Fruit fly (Drosophila melanogaster) whole organism, pupa: Measurements from ENCODE around the gene Tbc1d22.

Experiments used
- CG10348 ChIP-seq: fragments of 200-800 bp; sonication (Bioruptor generic); IDR thresholded peaks from 2 replicates; pipeline ENCODE4 v1.3.6; 2022; ENCODE audit warnings: missing biosample characterization, missing genetic modification characterization
- CG12605 ChIP-seq: fragments of 200-800 bp; sonication (Bioruptor generic); IDR thresholded peaks from 2 replicates; pipeline ENCODE4 v1.3.6; 2022; ENCODE audit warnings: missing biosample characterization, missing genetic modification characterization
- CG13204 ChIP-seq: fragments of 200-800 bp; sonication (Bioruptor generic); optimal IDR thresholded peaks from 2 replicates; lab custom pipeline; 2018; ENCODE audit warnings: missing biosample characterization, mild to moderate bottlenecking, missing genetic modification characterization, moderate library complexity
- CG14655 ChIP-seq: fragments of 200-800 bp; sonication (Bioruptor generic); optimal IDR thresholded peaks from 3 replicates; lab custom pipeline; 2017; ENCODE audit warnings: mild to moderate bottlenecking, missing biosample characterization, missing genetic modification reagents, missing genetic modification characterization
- CG15710 ChIP-seq: fragments of 200-800 bp; sonication (Bioruptor generic); optimal IDR thresholded peaks from 2 replicates; lab custom pipeline; 2018; ENCODE audit warnings: missing biosample characterization, mild to moderate bottlenecking, missing genetic modification characterization, moderate library complexity
- CG17806 ChIP-seq: fragments of 200-800 bp; sonication (Bioruptor generic); optimal IDR thresholded peaks from 2 replicates; lab custom pipeline; 2018; ENCODE audit warnings: missing biosample characterization, mild to moderate bottlenecking, missing genetic modification characterization, moderate library complexity
- CG32121 ChIP-seq: fragments of 200-800 bp; sonication (Bioruptor generic); IDR thresholded peaks from 2 replicates; pipeline ENCODE4 v1.3.6; 2022; ENCODE audit warnings: missing biosample characterization, missing genetic modification characterization
- CG34367 ChIP-seq: fragments of 200-800 bp; sonication (Bioruptor generic); optimal IDR thresholded peaks from 2 replicates; lab custom pipeline; 2018; ENCODE audit warnings: missing biosample characterization, mild to moderate bottlenecking, missing genetic modification characterization
- CG4496 ChIP-seq: fragments of 200-800 bp; sonication (Bioruptor generic); IDR thresholded peaks from 3 replicates; pipeline ENCODE4 v1.3.6; 2022; ENCODE audit warnings: missing biosample characterization, missing genetic modification characterization
- CG8159 ChIP-seq: fragments of 200-800 bp; sonication (Bioruptor generic); optimal IDR thresholded peaks from 3 replicates; lab custom pipeline; 2018; ENCODE audit warnings: missing biosample characterization, mild to moderate bottlenecking, missing genetic modification characterization, moderate library complexity
- CG8301 ChIP-seq: fragments of 200-800 bp; sonication (Bioruptor generic); optimal IDR thresholded peaks from 2 replicates; lab custom pipeline; 2018; ENCODE audit warnings: missing biosample characterization, mild to moderate bottlenecking, missing genetic modification characterization
- CG9948 ChIP-seq: fragments of 200-800 bp; sonication (Bioruptor generic); optimal IDR thresholded peaks from 2 replicates; lab custom pipeline; 2018; ENCODE audit warnings: missing biosample characterization, mild to moderate bottlenecking, missing genetic modification characterization, moderate library complexity
- D1 ChIP-seq: fragments of 200-800 bp; sonication (Bioruptor generic); optimal IDR thresholded peaks from 2 replicates; lab custom pipeline; 2018; ENCODE audit warnings: missing biosample characterization, mild to moderate bottlenecking, missing genetic modification characterization, moderate library complexity
- EcR ChIP-seq: fragments of 200-800 bp; sonication (Bioruptor generic); optimal IDR thresholded peaks from 3 replicates; lab custom pipeline; 2019; ENCODE audit warnings: missing biosample characterization, missing genetic modification characterization, mild to moderate bottlenecking, moderate library complexity, missing genetic modification reagents
- Ets98B ChIP-seq: fragments of 200-800 bp; sonication (Bioruptor generic); IDR thresholded peaks from 2 replicates; pipeline ENCODE4 v1.3.6; 2022; ENCODE audit warnings: missing biosample characterization, missing genetic modification characterization
- Pif1A ChIP-seq: fragments of 200-800 bp; sonication (Bioruptor generic); optimal IDR thresholded peaks from 3 replicates; lab custom pipeline; 2016; ENCODE audit warnings: missing biosample characterization, missing genetic modification characterization
- Pif1B ChIP-seq: fragments of 200-800 bp; sonication (Bioruptor generic); optimal IDR thresholded peaks from 3 replicates; lab custom pipeline; 2016; ENCODE audit warnings: missing biosample characterization, missing genetic modification characterization
- Snoo ChIP-seq: fragments of 200-800 bp; sonication (Bioruptor generic); optimal IDR thresholded peaks from 3 replicates; lab custom pipeline; 2017; ENCODE audit warnings: missing biosample characterization, mild to moderate bottlenecking, missing genetic modification characterization, inconsistent platforms
- fd96Ca ChIP-seq: fragments of 200-800 bp; sonication (Bioruptor generic); IDR thresholded peaks from 3 replicates; pipeline ENCODE4 v1.3.6; 2022; ENCODE audit warnings: missing biosample characterization, missing genetic modification characterization
- gl ChIP-seq: fragments of 200-800 bp; sonication (Bioruptor generic); optimal IDR thresholded peaks from 2 replicates; lab custom pipeline; 2018; ENCODE audit warnings: missing biosample characterization, mild to moderate bottlenecking, missing genetic modification characterization
- rn ChIP-seq: fragments of 200-800 bp; sonication (Bioruptor generic); IDR thresholded peaks from 2 replicates; pipeline ENCODE4 v1.3.6; 2022; ENCODE audit warnings: missing biosample characterization, missing genetic modification characterization

Gene Tbc1d22

DNA sequence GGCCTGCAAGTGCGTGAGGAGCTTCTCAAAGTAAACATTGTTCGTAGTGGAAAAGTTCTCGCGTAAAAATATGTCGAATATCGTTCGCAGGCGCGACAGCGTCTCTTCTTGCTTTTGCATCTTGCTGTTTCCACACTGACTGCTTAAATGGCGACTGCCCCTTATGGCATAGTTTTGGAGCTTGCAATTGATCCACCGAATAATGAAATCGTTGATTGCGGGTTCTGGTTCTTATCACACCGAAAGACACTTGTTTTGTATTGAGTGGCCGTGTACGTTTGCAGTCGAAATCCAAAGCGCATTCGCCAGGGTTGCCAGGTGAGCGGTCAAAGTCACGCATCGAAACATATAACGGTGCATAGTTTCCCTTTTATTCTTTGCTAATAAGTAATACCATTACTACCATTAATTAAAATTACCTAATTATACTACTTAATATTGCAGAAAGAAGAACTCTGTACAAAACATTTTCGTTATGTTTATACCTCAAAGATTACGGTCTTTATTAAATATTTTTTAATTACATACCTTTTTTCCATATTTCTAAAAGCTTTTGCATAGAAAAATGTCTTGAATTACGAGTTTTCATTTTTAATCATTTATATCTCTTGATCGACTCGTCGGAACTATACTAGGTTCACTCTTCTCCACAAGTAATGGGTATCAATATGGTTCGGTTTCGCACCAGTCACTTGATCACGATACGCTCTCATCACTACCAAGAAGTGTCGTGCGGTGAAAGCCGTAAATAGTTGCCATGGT is at the start of gene Tbc1d22, which contains the start of gene CG7044:
Gene Tbc1d22 (plus strand): TSS at position 747 of the 762 bp plus-strand sequence.
Gene CG7044 (minus strand): TSS at position 266 of the 762 bp plus-strand sequence.
- TF ChIP-seq EcR (no peak), rn (GFP tag; lab: Robert Waterston, UW) (no peak), CG14655 (no peak), Pif1A (no peak), CG8159 (tag; lab: Kevin White, UChicago) (no peak), Pif1B (no peak), CG32121 (GFP tag; lab: Robert Waterston, UW) (no peak), fd96Ca (no peak), D1 (no peak), CG17806 (tag; lab: Kevin White, UChicago) (no peak), CG9948 (peak; percentile 26), CG8301 (tag; lab: Kevin White, UChicago) (no peak), Snoo (tag; lab: Kevin White, UChicago) (peak; percentile 21), CG34367 (tag; lab: Kevin White, UChicago) (peak; percentile 31), CG15710 (tag; lab: Kevin White, UChicago) (peak; percentile 43), CG13204 (no peak), CG10348 (GFP tag; lab: Robert Waterston, UW) (no peak), CG4496 (GFP tag; lab: Robert Waterston, UW) (0 out of 3 replicates have a peak, but pooled peaks have one; percentile 12), Ets98B (GFP tag; lab: Robert Waterston, UW) (no peak), CG12605 (GFP tag; lab: Robert Waterston, UW) (no peak), gl (no peak)

- TF ChIP-seq CG13204 = no peak
- TF ChIP-seq EcR = no peak
- TF ChIP-seq CG17806 (tag; lab: Kevin White, UChicago) = no peak
- TF ChIP-seq Ets98B (GFP tag; lab: Robert Waterston, UW) = no peak
- TF ChIP-seq CG12605 (GFP tag; lab: Robert Waterston, UW) = no peak
- TF ChIP-seq CG32121 (GFP tag; lab: Robert Waterston, UW) = no peak
- TF ChIP-seq D1 = no peak
- TF ChIP-seq CG4496 (GFP tag; lab: Robert Waterston, UW) = no peak
- no peak for TF ChIP-seq CG9948
- TF ChIP-seq CG10348 (GFP tag; lab: Robert Waterston, UW) = no peak
- no peak for TF ChIP-seq CG15710 (tag; lab: Kevin White, UChicago)
- TF ChIP-seq Snoo (tag; lab: Kevin White, UChicago) = no peak
- TF ChIP-seq CG8301 (tag; lab: Kevin White, UChicago) = no peak
- no peak for TF ChIP-seq fd96Ca
- TF ChIP-seq gl = no peak
- no peak for TF ChIP-seq Pif1B
- no peak for TF ChIP-seq CG8159 (tag; lab: Kevin White, UChicago)
- TF ChIP-seq, all 21 proteins: peak for 0
Observed at dm6 chr3R:21057519-21057918, 44.5 kb upstream of the Tbc1d22 start.

dm6 chr3R:21059486-21060356 is 42.3 kb upstream of the Tbc1d22 start:
- TF ChIP-seq CG12605 (GFP tag; lab: Robert Waterston, UW) (no peak), CG10348 (GFP tag; lab: Robert Waterston, UW) (no peak), CG34367 (tag; lab: Kevin White, UChicago) (no peak), fd96Ca (no peak), Pif1B (no peak), CG17806 (tag; lab: Kevin White, UChicago) (no peak), CG32121 (GFP tag; lab: Robert Waterston, UW) (no peak), CG13204 (no peak), D1 (no peak), Ets98B (GFP tag; lab: Robert Waterston, UW) (no peak)

DNA sequence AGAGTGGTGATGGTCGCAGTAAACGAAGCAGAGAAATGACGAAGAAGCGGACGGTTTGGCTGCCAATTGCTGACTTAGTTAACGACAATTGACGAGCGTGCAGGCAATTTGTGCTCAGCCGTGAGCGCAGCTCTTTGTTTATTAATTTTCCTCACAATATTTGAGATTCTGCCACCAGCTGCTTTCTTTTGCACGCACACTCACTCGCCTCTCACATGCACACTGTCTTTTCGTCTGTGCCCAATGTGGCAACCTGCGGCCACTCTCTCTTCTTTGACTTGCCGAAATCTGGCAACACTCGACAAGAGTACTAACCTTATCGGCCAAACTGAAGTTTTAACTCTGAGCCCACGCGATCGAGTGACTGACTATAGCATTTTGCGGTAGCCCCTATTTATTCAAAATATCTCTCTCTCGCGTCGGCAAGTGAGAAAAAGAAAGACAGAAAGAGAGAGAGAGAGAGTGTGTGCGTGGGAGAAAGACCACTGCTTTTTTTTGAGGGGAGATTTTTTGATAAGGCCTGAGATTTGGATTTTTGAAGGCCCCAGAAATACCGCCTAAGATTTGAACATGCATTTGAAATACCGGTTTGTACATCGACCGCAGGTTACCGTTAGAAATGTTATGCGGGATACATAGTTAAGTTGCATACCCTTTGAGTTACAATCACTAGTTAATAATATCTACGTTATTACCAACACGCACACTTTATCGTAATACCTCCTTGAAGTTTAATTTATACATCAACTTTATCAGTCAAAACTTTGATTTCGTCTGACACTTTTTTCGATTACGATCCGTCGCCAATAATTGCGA is 41.4 kb upstream of the Tbc1d22 start, which contains the start of gene Mvl:
Gene Mvl (minus strand): TSS at position 371 of the 816 bp plus-strand sequence.
- TF ChIP-seq Snoo (tag; lab: Kevin White, UChicago) (no peak), CG32121 (GFP tag; lab: Robert Waterston, UW) (no peak), CG13204 (no peak), EcR (peak; percentile 86), CG15710 (tag; lab: Kevin White, UChicago) (no peak), fd96Ca (no peak), CG34367 (tag; lab: Kevin White, UChicago) (no peak), CG8159 (tag; lab: Kevin White, UChicago) (no peak), CG14655 (no peak), Pif1B (no peak), CG4496 (GFP tag; lab: Robert Waterston, UW) (peak; percentile 55; the same call in 2 of the 3 replicates), CG17806 (tag; lab: Kevin White, UChicago) (no peak), CG10348 (GFP tag; lab: Robert Waterston, UW) (no peak), Pif1A (no peak), CG12605 (GFP tag; lab: Robert Waterston, UW) (0 out of 2 replicates have a peak, but pooled peaks have one; percentile 12), CG9948 (no peak), Ets98B (GFP tag; lab: Robert Waterston, UW) (peak; percentile 41; the same call in 1 of the 2 replicates), gl (no peak), CG8301 (tag; lab: Kevin White, UChicago) (no peak), rn (GFP tag; lab: Robert Waterston, UW) (no peak), D1 (no peak)
